Worm (Caenorhabditis elegans): ENCODE results near the gene daf-6.

The daf-6 gene

DNA sequence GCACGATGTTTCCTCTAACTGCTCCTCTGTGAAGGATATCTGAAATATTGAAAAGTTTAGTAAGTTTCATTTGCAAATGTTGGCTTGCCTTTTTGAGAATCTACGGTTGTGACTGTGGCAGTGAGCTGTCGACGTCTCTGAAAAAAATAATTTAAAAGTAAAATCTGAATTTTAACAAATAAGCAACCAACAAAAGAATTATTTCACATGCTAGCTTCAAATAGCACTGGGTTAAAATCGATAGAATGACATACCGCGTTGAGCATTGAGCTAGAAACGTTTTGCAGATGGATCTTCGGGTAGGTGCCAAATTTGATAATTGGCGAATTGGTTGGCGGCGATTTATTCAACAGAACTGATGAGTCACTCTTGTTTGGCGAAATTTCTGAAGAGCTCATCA is 16.5 kb upstream of the daf-6 start, which contains the start of gene F31F6.2:
Gene F31F6.2 (minus strand): TSS at position 101 of the 400 bp plus-strand sequence.
- TF ChIP-seq F37B4.10 (GFP tag; IDR thresholded peaks at IDR 0.05) (no peak), madf-3 (GFP tag; IDR thresholded peaks at IDR 0.05) (no peak), aptf-3 (GFP tag; IDR thresholded peaks at IDR 0.05) (no peak), lin-26 (GFP tag; IDR thresholded peaks at IDR 0.05) (no peak), ztf-18 (tag; optimal IDR thresholded peaks at IDR 0.05) (no peak), sdz-38 (tag; optimal IDR thresholded peaks at IDR 0.05) (no peak), rec-8 (tag; optimal IDR thresholded peaks at IDR 0.05) (no peak), xnd-1 (tag; optimal IDR thresholded peaks at IDR 0.05) (no peak), ceh-27 (GFP tag; optimal IDR thresholded peaks at IDR 0.05) (no peak), zim-3 (tag; optimal IDR thresholded peaks at IDR 0.05) (no peak), ccch-3 (GFP tag; optimal IDR thresholded peaks at IDR 0.05) (no peak), bed-2 (GFP tag; IDR thresholded peaks at IDR 0.05) (no peak), F39B2.1 (GFP tag; IDR thresholded peaks at IDR 0.05) (no peak), F49E8.2 (tag; optimal IDR thresholded peaks at IDR 0.05; ENCODE audit: insufficient read depth) (no peak), hrde-1 (tag; optimal IDR thresholded peaks at IDR 0.05; ENCODE audit: borderline replicate concordance) (no peak), hlh-12 (tag; optimal IDR thresholded peaks at IDR 0.05) (no peak), ztf-28 (GFP tag; IDR thresholded peaks at IDR 0.05) (no peak), tbp1 (GFP tag; optimal IDR thresholded peaks at IDR 0.05) (no peak)

- TF ChIP-seq Y56A3A.18 (GFP tag; IDR thresholded peaks at IDR 0.05) (no peak), C17E4.6 (GFP tag; IDR thresholded peaks at IDR 0.05) (no peak), attf-5 (GFP tag; optimal IDR thresholded peaks at IDR 0.05) (no peak), fkh-3 (tag; optimal IDR thresholded peaks at IDR 0.05) (no peak), hsf-1 (GFP tag; IDR thresholded peaks at IDR 0.05) (no peak), madf-8 (GFP tag; conservative IDR thresholded peaks at IDR 0.05) (0 out of 2 replicates have a peak, but pooled peaks have one; percentile 8), madf-6 (GFP tag; IDR thresholded peaks at IDR 0.05) (peak; percentile 65), efl-1 (GFP tag; optimal IDR thresholded peaks at IDR 0.05) (peak; percentile 73), unc-62 (GFP tag; optimal IDR thresholded peaks at IDR 0.05) (no peak), dpl-1 (GFP tag; optimal IDR thresholded peaks at IDR 0.05) (peak; percentile 38), mcd-1 (GFP tag; IDR thresholded peaks at IDR 0.05) (peak; percentile 46), lsl-1 (GFP tag; optimal IDR thresholded peaks at IDR 0.05) (no peak)
Measured at ce11 chrX:14872817-14873469, 15.3 kb upstream of the daf-6 start, which contains the start of gene F31F6.3. F31F6.3 (minus strand) TSS chrX:14872867.

DNA sequence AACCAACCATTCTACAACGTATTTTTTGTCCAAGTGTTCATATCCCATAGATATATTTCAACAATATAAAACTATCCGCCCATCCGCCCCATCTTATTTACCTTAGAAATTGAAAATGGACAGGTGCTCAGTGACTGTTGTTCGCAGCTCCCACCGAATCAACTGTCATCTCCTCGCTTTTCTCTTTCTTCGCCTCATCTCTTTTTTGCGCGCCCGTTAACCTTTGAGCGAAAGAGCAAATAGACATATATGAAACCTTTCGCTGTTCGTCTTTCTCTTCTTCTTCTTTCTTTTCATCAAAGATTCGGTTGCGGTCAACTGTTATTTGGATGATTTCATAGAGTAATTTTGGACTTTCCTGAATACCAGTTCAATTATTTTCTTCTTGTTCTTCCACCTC is 12.6 kb upstream of the daf-6 start, which contains the start of gene sssh-1:
Gene sssh-1 (plus strand): TSS at position 301 of the 400 bp plus-strand sequence.
- TF ChIP-seq dpl-1 (GFP tag; optimal IDR thresholded peaks at IDR 0.05) (no peak), D2030.7 (GFP tag; IDR thresholded peaks at IDR 0.05) (no peak), lir-1 (GFP tag; conservative IDR thresholded peaks at IDR 0.05) (no peak), ztf-6 (GFP tag; IDR thresholded peaks at IDR 0.05) (no peak), mes-4 (tag; optimal IDR thresholded peaks at IDR 0.05) (no peak), dpff-1 (tag; optimal IDR thresholded peaks at IDR 0.05) (no peak), sea-2 (GFP tag; IDR thresholded peaks at IDR 0.05) (no peak), hsf-1 (GFP tag; IDR thresholded peaks at IDR 0.05) (no peak), F33H1.4 (GFP tag; IDR thresholded peaks at IDR 0.05) (no peak), ceh-27 (GFP tag; optimal IDR thresholded peaks at IDR 0.05) (no peak), F57A8.1 (GFP tag; optimal IDR thresholded peaks at IDR 0.05) (no peak), cebp-1 (GFP tag; IDR thresholded peaks at IDR 0.05) (no peak), cebp-1 (tag; optimal IDR thresholded peaks at IDR 0.05) (no peak), somi-1 (GFP tag; optimal IDR thresholded peaks at IDR 0.05) (no peak), ekl-4 (GFP tag; IDR thresholded peaks at IDR 0.05) (no peak), ceh-91 (GFP tag; IDR thresholded peaks at IDR 0.05) (no peak), madf-3 (GFP tag; IDR thresholded peaks at IDR 0.05) (no peak), ztf-26 (tag; optimal IDR thresholded peaks at IDR 0.05) (no peak), xnd-1 (tag; optimal IDR thresholded peaks at IDR 0.05) (no peak), nhr-120 (GFP tag; IDR thresholded peaks at IDR 0.05) (no peak), lag-1 (GFP tag; IDR thresholded peaks at IDR 0.05) (no peak)

All from whole organism, young adult.